Worm (Caenorhabditis elegans) whole organism, L2 larva: Measurements from ENCODE around the gene sod-5.

Experiments
- aly-2 ChIP-seq: fragments of 150-350 bp; optimal IDR thresholded peaks from 2 replicates; lab custom pipeline; 2014; ENCODE audit warnings: missing biosample characterization, missing genetic modification characterization
- fos-1 ChIP-seq: fragments of 150-350 bp; optimal IDR thresholded peaks from 2 replicates; lab custom pipeline; 2014; ENCODE audit warnings: missing biosample characterization, missing genetic modification characterization
- nhr-12 ChIP-seq: fragments of 150-350 bp; optimal IDR thresholded peaks from 2 replicates; lab custom pipeline; 2014; ENCODE audit warnings: missing biosample characterization, missing genetic modification characterization
- unc-62 ChIP-seq: fragments of 150-350 bp; optimal IDR thresholded peaks from 2 replicates; lab custom pipeline; 2014; ENCODE audit warnings: missing biosample characterization, missing genetic modification reagents, missing genetic modification characterization

DNA sequence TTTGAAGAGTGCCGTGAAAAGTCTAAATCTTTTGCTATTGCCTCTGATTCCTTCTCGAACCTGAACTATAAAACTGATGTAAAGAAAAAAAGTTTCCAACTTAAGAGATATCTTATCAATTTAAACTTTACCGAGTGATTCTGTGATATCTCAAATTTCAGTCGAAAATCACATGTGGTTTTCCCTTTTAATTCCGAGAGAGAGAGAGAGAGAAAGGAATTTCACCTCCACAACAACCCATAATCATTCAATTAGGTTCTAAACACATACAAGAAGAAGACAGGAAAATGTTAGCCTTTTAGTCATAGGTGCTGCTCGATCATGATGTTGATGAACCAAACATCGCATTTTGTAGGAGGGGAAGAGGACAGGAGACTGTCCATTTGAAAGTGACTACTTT, 26.4 kb upstream of the sod-5 start:
- TF ChIP-seq fos-1 (no peak), aly-2 (tag; lab: Kevin White, UChicago) (no peak), nhr-12 (tag; lab: Kevin White, UChicago) (no peak), unc-62 (GFP tag; lab: Kevin White, UChicago) (no peak)
